Fruit fly (Drosophila melanogaster): ENCODE data around the gene mio.

DNA sequence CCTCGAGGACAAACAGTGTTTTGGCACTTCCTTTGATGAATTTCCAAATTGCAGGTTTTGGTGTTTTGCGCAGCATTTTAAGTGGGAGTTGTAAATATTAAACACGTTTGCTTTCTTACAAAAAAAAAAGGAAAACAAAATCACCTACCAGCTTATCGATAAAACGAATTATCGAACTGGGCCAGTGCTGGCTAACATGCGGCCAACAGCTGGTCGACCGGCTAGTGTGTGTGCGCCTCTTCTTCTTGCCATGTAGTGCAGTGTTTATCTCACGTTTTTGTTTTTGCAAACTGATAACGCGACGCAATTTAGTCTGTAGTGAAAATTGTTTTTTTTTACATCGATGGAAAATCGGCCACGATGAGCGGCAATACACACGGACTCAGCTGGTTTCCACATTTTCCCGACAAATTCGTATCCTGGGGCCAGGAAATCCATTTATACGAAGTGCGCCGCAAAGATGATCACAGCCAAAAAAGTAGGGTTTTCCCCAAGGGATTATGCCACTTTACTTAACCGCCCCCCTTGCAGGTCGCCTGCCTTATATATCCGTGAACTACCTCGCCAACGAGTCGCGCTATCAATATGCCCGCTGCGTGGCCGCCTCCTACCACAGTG lies at the start of gene mio, which contains the start of the genes CG15386 and CG42371:
- TF ChIP-seq ttk (optimal IDR thresholded peaks at IDR 0.05) (no peak), Myc (optimal IDR thresholded peaks at IDR 0.05) (no peak), psq (optimal IDR thresholded peaks at IDR 0.05) (no peak)
